Worm (Caenorhabditis elegans) whole organism, mixed stage, embryonic: ENCODE measurements around the gene set-31.

Experiments
- M03D4.4 ChIP-seq: sonication (generic microtip); optimal IDR thresholded peaks from 2 replicates; lab custom pipeline; 2017; ENCODE audit warnings: mild to moderate bottlenecking, missing genetic modification characterization, missing compliant biosample characterization
- bed-3 ChIP-seq: fragments of 200-800 bp; sonication (Bioruptor generic); optimal IDR thresholded peaks from 3 replicates; lab custom pipeline; 2018; ENCODE audit warnings: mild to moderate bottlenecking, missing genetic modification characterization, moderate library complexity, missing compliant biosample characterization
- blmp-1 ChIP-seq: fragments of 150-350 bp; optimal IDR thresholded peaks from 2 replicates; lab custom pipeline; 2014; ENCODE audit warnings: missing biosample characterization, missing genetic modification characterization
- ceh-39 ChIP-seq: fragments of 150-350 bp; optimal IDR thresholded peaks from 2 replicates; lab custom pipeline; 2014; ENCODE audit warnings: missing biosample characterization, missing genetic modification characterization
- ceh-43 ChIP-seq: fragments of 200-800 bp; sonication (Bioruptor generic); optimal IDR thresholded peaks from 2 replicates; lab custom pipeline; 2018; ENCODE audit warnings: mild to moderate bottlenecking, missing genetic modification characterization, moderate library complexity, missing compliant biosample characterization
- ceh-83 ChIP-seq: fragments of 200-800 bp; sonication (Bioruptor generic); optimal IDR thresholded peaks from 2 replicates; lab custom pipeline; 2018; ENCODE audit warnings: mild to moderate bottlenecking, missing genetic modification characterization, missing compliant biosample characterization
- ces-1 ChIP-seq: fragments of 150-350 bp; optimal IDR thresholded peaks from 2 replicates; lab custom pipeline; 2014; ENCODE audit warnings: missing biosample characterization, missing genetic modification reagents, missing genetic modification characterization
- cnd-1 ChIP-seq: fragments of 200-800 bp; sonication (Bioruptor generic); optimal IDR thresholded peaks from 2 replicates; lab custom pipeline; 2018; ENCODE audit warnings: mild to moderate bottlenecking, missing genetic modification characterization, missing compliant biosample characterization
- drap-1 ChIP-seq: fragments of 200-800 bp; sonication (Bioruptor generic); optimal IDR thresholded peaks from 3 replicates; lab custom pipeline; 2018; ENCODE audit warnings: mild to moderate bottlenecking, missing genetic modification characterization, missing compliant biosample characterization
- elt-1 ChIP-seq: sonication (generic microtip); optimal IDR thresholded peaks from 2 replicates; lab custom pipeline; 2017; ENCODE audit warnings: missing genetic modification characterization, mild to moderate bottlenecking, missing compliant biosample characterization, antibody characterized with exemption, moderate library complexity, borderline replicate concordance; ENCODE audit not compliant: insufficient read depth
- elt-3 ChIP-seq: fragments of 150-350 bp; optimal IDR thresholded peaks from 2 replicates; lab custom pipeline; 2014; ENCODE audit warnings: missing biosample characterization, missing genetic modification characterization
- flh-1 ChIP-seq: fragments of 200-800 bp; sonication (Bioruptor generic); optimal IDR thresholded peaks from 2 replicates; lab custom pipeline; 2018; ENCODE audit warnings: mild to moderate bottlenecking, missing genetic modification characterization, moderate library complexity, missing compliant biosample characterization
- ham-2 ChIP-seq: fragments of 200-800 bp; sonication (Bioruptor generic); optimal IDR thresholded peaks from 2 replicates; lab custom pipeline; 2018; ENCODE audit warnings: mild to moderate bottlenecking, missing genetic modification characterization, missing compliant biosample characterization
- hlh-1 ChIP-seq: fragments of 150-350 bp; optimal IDR thresholded peaks from 2 replicates; lab custom pipeline; 2014; ENCODE audit warnings: missing biosample characterization, missing genetic modification reagents, missing genetic modification characterization
- lin-13 ChIP-seq: fragments of 150-350 bp; optimal IDR thresholded peaks from 2 replicates; lab custom pipeline; 2014; ENCODE audit warnings: missing biosample characterization, missing genetic modification characterization
- lin-32 ChIP-seq: fragments of 200-800 bp; sonication (Bioruptor generic); optimal IDR thresholded peaks from 2 replicates; lab custom pipeline; 2018; ENCODE audit warnings: mild to moderate bottlenecking, missing genetic modification characterization, missing compliant biosample characterization
- mab-5 ChIP-seq: fragments of 150-350 bp; optimal IDR thresholded peaks from 2 replicates; lab custom pipeline; 2014; ENCODE audit warnings: missing biosample characterization, missing genetic modification characterization
- mep-1 ChIP-seq: fragments of 150-350 bp; optimal IDR thresholded peaks from 2 replicates; lab custom pipeline; 2017; ENCODE audit warnings: missing biosample characterization, missing genetic modification reagents, missing genetic modification characterization, inconsistent platforms
- mls-2 ChIP-seq: sonication (generic microtip); optimal IDR thresholded peaks from 2 replicates; lab custom pipeline; 2016; ENCODE audit warnings: mild to moderate bottlenecking, missing genetic modification characterization, moderate library complexity, missing compliant biosample characterization
- nhr-12 ChIP-seq: fragments of 150-350 bp; optimal IDR thresholded peaks from 2 replicates; lab custom pipeline; 2014; ENCODE audit warnings: missing biosample characterization, missing genetic modification characterization
- nhr-2 ChIP-seq: fragments of 150-350 bp; optimal IDR thresholded peaks from 2 replicates; lab custom pipeline; 2014; ENCODE audit warnings: missing biosample characterization, missing genetic modification characterization
- nhr-237 ChIP-seq: fragments of 150-350 bp; optimal IDR thresholded peaks from 2 replicates; lab custom pipeline; 2014; ENCODE audit warnings: missing biosample characterization, missing genetic modification characterization
- nhr-28 ChIP-seq: fragments of 150-350 bp; optimal IDR thresholded peaks from 2 replicates; lab custom pipeline; 2014; ENCODE audit warnings: missing biosample characterization, missing genetic modification characterization
- nhr-76 ChIP-seq: sonication (generic microtip); optimal IDR thresholded peaks from 2 replicates; lab custom pipeline; 2017; ENCODE audit warnings: missing biosample characterization, missing genetic modification characterization
- pha-4 ChIP-seq: fragments of 150-350 bp; optimal IDR thresholded peaks from 2 replicates; lab custom pipeline; 2018; ENCODE audit warnings: missing biosample characterization, missing genetic modification reagents, missing genetic modification characterization
- sem-2 ChIP-seq: fragments of 200-800 bp; sonication (Bioruptor generic); optimal IDR thresholded peaks from 2 replicates; lab custom pipeline; 2018; ENCODE audit warnings: mild to moderate bottlenecking, missing genetic modification characterization, missing compliant biosample characterization
- snpc-4 ChIP-seq: fragments of 150-350 bp; optimal IDR thresholded peaks from 2 replicates; lab custom pipeline; 2014; ENCODE audit warnings: missing biosample characterization, missing genetic modification characterization
- sptf-1 ChIP-seq: sonication (generic microtip); optimal IDR thresholded peaks from 2 replicates; lab custom pipeline; 2017; ENCODE audit warnings: mild to moderate bottlenecking, missing genetic modification characterization, moderate library complexity, missing compliant biosample characterization
- unc-120 ChIP-seq: sonication (generic microtip); optimal IDR thresholded peaks from 2 replicates; lab custom pipeline; 2017; ENCODE audit warnings: missing genetic modification characterization, missing compliant biosample characterization; ENCODE audit not compliant: poor library complexity, severe bottlenecking
- unc-39 ChIP-seq: fragments of 150-350 bp; optimal IDR thresholded peaks from 2 replicates; lab custom pipeline; 2014; ENCODE audit warnings: missing biosample characterization, missing genetic modification characterization
- ztf-11 ChIP-seq: fragments of 150-350 bp; optimal IDR thresholded peaks from 2 replicates; lab custom pipeline; 2014; ENCODE audit warnings: missing biosample characterization, missing genetic modification characterization

Gene set-31

DNA sequence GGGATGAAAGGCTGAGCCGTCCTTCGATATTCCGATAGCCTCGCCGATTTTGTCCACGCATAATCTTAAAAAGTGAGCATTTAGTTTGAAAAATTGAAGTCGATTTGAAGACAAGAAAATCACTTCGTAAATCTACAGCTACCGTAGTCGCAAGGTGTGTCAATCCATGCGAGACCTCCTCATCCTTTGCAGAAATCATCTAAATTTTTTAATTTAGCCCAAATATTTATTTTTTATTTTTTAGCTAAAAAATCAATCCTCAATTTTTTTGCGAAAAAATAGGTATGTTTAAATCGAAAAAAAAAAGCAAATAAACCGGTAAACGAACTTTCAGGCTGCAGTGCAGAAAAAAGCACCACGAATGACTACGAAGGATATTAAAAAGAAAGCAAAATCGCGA lies at the start of gene set-31, which contains the start of gene nxf-2:
Gene set-31, plus strand, starts transcription at position 169 of the 400 bp plus-strand sequence.
Gene nxf-2, minus strand, starts transcription at position 101 of the 400 bp plus-strand sequence.
- no peak for TF ChIP-seq ces-1 (GFP tag; lab: Kevin White, UChicago)

DNA sequence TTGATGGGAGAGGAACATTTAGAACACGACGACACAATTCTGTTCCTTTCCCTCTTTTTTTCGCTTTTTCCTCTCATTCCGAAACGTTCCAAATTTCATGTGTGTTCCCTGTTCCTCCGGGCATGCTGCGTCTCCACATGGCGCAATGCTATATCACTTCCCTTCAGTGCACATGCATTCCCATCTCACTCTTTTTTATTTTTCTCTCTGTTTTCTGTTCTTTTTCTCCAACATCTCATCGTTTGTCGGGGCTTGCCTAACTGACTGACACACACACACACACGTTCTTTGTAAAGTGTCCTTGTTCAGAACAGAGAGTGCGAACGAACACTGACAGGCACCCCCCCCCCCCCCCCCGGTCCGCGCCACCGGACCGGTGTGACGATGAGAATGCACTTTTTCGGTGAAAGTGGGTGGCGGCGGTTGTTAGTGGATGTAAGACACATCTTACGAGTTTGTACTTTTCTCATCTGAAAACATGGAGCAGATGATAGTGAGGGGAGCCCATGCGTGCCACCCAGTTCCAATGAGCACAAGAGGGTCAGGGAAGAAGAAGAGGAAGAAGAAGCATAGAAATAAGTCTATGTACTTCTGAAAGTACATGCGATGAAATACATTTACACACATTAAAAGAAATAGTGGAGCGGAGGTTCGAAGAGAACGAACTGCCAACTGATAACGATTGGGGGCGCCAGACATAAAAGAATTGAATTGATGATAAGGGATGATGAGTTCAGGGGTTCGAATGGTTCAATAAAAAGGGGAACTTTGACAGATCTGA lies 49.2 kb upstream of the set-31 start:
- TF ChIP-seq elt-1 (tag; lab: Kevin White, UChicago) (no peak), M03D4.4 (tag; lab: Kevin White, UChicago) (no peak), mep-1 (tag; lab: Kevin White, UChicago) (no peak), lin-32 (peak; percentile 33), cnd-1 (no peak), ztf-11 (tag; lab: Kevin White, UChicago) (no peak), unc-39 (tag; lab: Kevin White, UChicago) (no peak), nhr-12 (tag; lab: Kevin White, UChicago) (no peak), nhr-76 (tag; lab: Kevin White, UChicago) (no peak), drap-1 (GFP tag; lab: Kevin White, UChicago) (peak; percentile 21), lin-13 (tag; lab: Kevin White, UChicago) (no peak), ceh-39 (tag; lab: Kevin White, UChicago) (no peak), sptf-1 (tag; lab: Kevin White, UChicago) (peak; percentile 11)

DNA sequence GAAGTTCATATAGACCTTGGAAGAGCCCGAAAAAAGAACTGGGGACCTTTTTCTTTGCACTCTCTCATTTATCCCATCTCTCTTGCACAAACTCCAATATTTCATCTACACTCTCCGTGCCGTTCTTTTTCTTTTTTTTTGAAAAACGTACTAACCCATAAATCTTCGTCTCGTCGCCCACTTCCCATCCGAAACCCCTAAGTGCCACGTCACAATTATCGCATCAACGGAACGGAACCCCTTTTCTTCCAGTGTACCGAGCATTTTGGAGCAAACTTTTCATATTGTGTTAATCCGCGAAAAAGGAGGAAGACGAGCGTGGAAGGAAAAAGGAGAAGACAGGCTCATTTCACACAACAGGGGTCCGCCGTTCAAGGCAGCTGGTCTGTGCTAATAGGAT lies 48.3 kb upstream of the set-31 start:
- no peak for TF ChIP-seq ceh-39 (tag; lab: Kevin White, UChicago)
- TF ChIP-seq snpc-4 (tag; lab: Kevin White, UChicago): no peak
- TF ChIP-seq lin-13 (tag; lab: Kevin White, UChicago): no peak
- TF ChIP-seq flh-1: no peak
- TF ChIP-seq sptf-1 (tag; lab: Kevin White, UChicago): no peak
- no peak for TF ChIP-seq nhr-12 (tag; lab: Kevin White, UChicago)
- TF ChIP-seq hlh-1: no peak
- no peak for TF ChIP-seq unc-120 (tag; lab: Kevin White, UChicago)
- TF ChIP-seq mls-2 (tag; lab: Kevin White, UChicago): no peak
- TF ChIP-seq nhr-28 (tag; lab: Kevin White, UChicago): no peak
- no peak for TF ChIP-seq elt-3 (tag; lab: Kevin White, UChicago)
- TF ChIP-seq ces-1 (GFP tag; lab: Kevin White, UChicago): no peak
- TF ChIP-seq cnd-1: no peak
- TF ChIP-seq ztf-11 (tag; lab: Kevin White, UChicago): no peak
- no peak for TF ChIP-seq ham-2 (GFP tag; lab: Kevin White, UChicago)
- TF ChIP-seq ceh-83 (GFP tag; lab: Kevin White, UChicago): no peak
- TF ChIP-seq bed-3 (GFP tag; lab: Kevin White, UChicago): no peak
- no peak for TF ChIP-seq blmp-1 (tag; lab: Kevin White, UChicago)
- TF ChIP-seq sem-2: no peak

DNA sequence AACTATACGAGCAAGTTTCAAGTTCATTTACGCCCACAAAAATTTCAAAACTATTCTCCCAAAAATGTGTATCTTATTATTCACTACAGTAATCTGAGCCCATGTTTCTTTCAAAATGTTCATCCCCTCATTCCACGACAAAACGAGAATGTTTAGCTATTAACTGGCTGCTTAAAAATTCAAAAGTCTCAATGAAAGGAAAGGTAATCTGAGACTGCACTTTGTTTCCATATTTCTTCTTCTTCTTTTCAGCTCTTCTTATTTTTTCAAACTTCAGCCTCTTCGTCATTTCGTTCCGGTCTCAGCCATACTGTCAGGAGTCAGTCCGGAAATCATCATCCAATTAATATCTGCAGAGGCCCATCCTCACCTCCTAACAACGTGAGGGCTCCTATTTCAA lies 44.9 kb upstream of the set-31 start, which contains the start of gene unc-39:
Gene unc-39, plus strand, starts transcription at position 301 of the 400 bp plus-strand sequence.
- TF ChIP-seq nhr-28 (tag; lab: Kevin White, UChicago): no peak

DNA sequence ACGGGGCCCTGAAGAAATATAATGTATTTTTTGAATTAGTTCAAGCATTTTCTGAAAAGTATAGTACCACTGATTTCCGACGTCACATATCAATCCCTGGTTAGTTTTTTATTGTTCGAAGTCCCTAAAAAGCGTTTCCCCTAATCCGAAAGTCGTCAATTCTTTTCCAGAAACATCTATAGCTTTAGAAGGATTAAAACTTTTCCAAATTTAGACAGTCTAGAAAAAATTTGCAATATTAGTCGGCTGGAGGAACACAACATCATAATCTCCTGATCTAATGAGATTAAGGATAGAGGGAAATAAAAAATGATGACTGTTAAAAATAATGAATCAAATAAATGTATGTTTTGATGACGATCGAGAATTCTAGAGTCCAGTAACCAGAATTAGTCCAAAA lies 39.7 kb upstream of the set-31 start:
- TF ChIP-seq hlh-1 (no peak), nhr-237 (tag; lab: Kevin White, UChicago) (no peak), lin-13 (tag; lab: Kevin White, UChicago) (no peak)

DNA sequence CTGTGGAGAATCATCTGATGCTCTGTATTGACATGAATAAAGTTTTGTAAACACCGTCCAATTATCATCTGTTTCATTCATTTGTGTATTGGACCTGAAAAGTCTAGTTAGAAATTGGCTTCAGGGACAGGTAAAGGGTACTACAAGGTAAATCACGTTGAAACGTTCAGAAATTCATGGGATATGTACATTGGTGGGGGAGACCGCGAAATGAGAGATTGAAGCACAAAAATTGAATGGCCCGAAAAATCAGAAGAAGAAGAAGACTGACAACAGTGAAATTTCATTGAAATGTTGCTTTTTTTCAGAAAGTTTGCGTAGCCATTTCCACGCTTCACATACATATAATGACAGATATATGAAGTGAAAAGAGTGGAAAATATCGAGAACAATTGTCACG lies 38.7 kb upstream of the set-31 start, which contains the start of gene npr-43:
Gene npr-43, minus strand, starts transcription at position 101 of the 400 bp plus-strand sequence.
- no peak for TF ChIP-seq M03D4.4 (tag; lab: Kevin White, UChicago)
- no peak for TF ChIP-seq mab-5 (tag; lab: Kevin White, UChicago)
- no peak for TF ChIP-seq nhr-12 (tag; lab: Kevin White, UChicago)
- TF ChIP-seq pha-4 (tag; lab: Kevin White, UChicago): no peak
- TF ChIP-seq ceh-43 (GFP tag; lab: Kevin White, UChicago): no peak
- no peak for TF ChIP-seq ceh-39 (tag; lab: Kevin White, UChicago)
- no peak for TF ChIP-seq nhr-2
- TF ChIP-seq snpc-4 (tag; lab: Kevin White, UChicago): no peak
- TF ChIP-seq ham-2 (GFP tag; lab: Kevin White, UChicago): no peak
- TF ChIP-seq mls-2 (tag; lab: Kevin White, UChicago): no peak
- no peak for TF ChIP-seq unc-39 (tag; lab: Kevin White, UChicago)
- no peak for TF ChIP-seq elt-1 (tag; lab: Kevin White, UChicago)
- no peak for TF ChIP-seq bed-3 (GFP tag; lab: Kevin White, UChicago)
- no peak for TF ChIP-seq sptf-1 (tag; lab: Kevin White, UChicago)
- TF ChIP-seq nhr-28 (tag; lab: Kevin White, UChicago): no peak
- no peak for TF ChIP-seq blmp-1 (tag; lab: Kevin White, UChicago)
- no peak for TF ChIP-seq lin-32
